Worm (Caenorhabditis elegans) whole organism, mixed stage, embryonic: ENCODE results near the gene sre-7.

ENCODE experiments used
- lin-32 ChIP-seq: fragments of 200-800 bp; sonication (Bioruptor generic); optimal IDR thresholded peaks from 2 replicates; lab custom pipeline; 2018; ENCODE audit warnings: mild to moderate bottlenecking, missing genetic modification characterization, missing compliant biosample characterization
- lsy-2 ChIP-seq: fragments of 150-350 bp; optimal IDR thresholded peaks from 2 replicates; lab custom pipeline; 2014; ENCODE audit warnings: missing biosample characterization, missing genetic modification characterization
- nhr-12 ChIP-seq: fragments of 150-350 bp; optimal IDR thresholded peaks from 2 replicates; lab custom pipeline; 2014; ENCODE audit warnings: missing biosample characterization, missing genetic modification characterization
- nhr-2 ChIP-seq: fragments of 150-350 bp; optimal IDR thresholded peaks from 2 replicates; lab custom pipeline; 2014; ENCODE audit warnings: missing biosample characterization, missing genetic modification characterization
- nhr-237 ChIP-seq: fragments of 150-350 bp; optimal IDR thresholded peaks from 2 replicates; lab custom pipeline; 2014; ENCODE audit warnings: missing biosample characterization, missing genetic modification characterization
- pha-4 ChIP-seq: fragments of 150-350 bp; optimal IDR thresholded peaks from 2 replicates; lab custom pipeline; 2018; ENCODE audit warnings: missing biosample characterization, missing genetic modification reagents, missing genetic modification characterization
- snpc-4 ChIP-seq: fragments of 150-350 bp; optimal IDR thresholded peaks from 2 replicates; lab custom pipeline; 2014; ENCODE audit warnings: missing biosample characterization, missing genetic modification characterization
- sptf-1 ChIP-seq: sonication (generic microtip); optimal IDR thresholded peaks from 2 replicates; lab custom pipeline; 2017; ENCODE audit warnings: mild to moderate bottlenecking, missing genetic modification characterization, moderate library complexity, missing compliant biosample characterization
- unc-39 ChIP-seq: fragments of 150-350 bp; optimal IDR thresholded peaks from 2 replicates; lab custom pipeline; 2014; ENCODE audit warnings: missing biosample characterization, missing genetic modification characterization
- unc-62 ChIP-seq: fragments of 150-350 bp; optimal IDR thresholded peaks from 2 replicates; lab custom pipeline; 2014; ENCODE audit warnings: missing biosample characterization, missing genetic modification reagents, missing genetic modification characterization
- ztf-11 ChIP-seq: fragments of 150-350 bp; optimal IDR thresholded peaks from 2 replicates; lab custom pipeline; 2014; ENCODE audit warnings: missing biosample characterization, missing genetic modification characterization

DNA sequence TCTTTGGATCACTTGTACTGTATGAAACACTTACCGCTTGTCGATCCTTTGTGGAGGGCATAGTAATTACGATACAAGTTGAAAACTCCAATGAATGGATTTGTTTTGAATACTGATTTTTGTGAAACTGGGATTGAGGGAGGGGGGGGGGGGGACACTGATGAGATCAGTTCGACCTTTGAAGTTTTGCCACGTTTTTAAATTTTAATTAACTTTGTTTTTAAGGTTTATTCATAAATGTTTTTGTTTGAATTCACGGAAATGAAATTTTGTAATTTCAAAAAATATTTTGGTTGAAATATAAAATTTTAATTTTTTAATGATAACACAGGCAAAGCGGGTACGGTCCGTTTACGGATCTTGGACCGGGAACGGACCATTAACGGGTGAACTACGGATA is 8.1 kb upstream of the sre-7 start, which contains the start of gene ent-3:
- no peak for TF ChIP-seq nhr-237 (tag; lab: Kevin White, UChicago)
- TF ChIP-seq sptf-1 (tag; lab: Kevin White, UChicago) = no peak
- no peak for TF ChIP-seq pha-4 (tag; lab: Kevin White, UChicago)
- no peak for TF ChIP-seq snpc-4 (tag; lab: Kevin White, UChicago)
- TF ChIP-seq nhr-12 (tag; lab: Kevin White, UChicago) = no peak
- TF ChIP-seq nhr-2 (tag; lab: Kevin White, UChicago) = no peak
- no peak for TF ChIP-seq lsy-2 (tag; lab: Kevin White, UChicago)
- TF ChIP-seq lin-32 (GFP tag; lab: Kevin White, UChicago) = no peak
- no peak for TF ChIP-seq unc-62
- no peak for TF ChIP-seq ztf-11
- no peak for TF ChIP-seq unc-39 (tag; lab: Kevin White, UChicago)
